Worm (Caenorhabditis elegans) whole organism, mixed stage, embryonic: ENCODE results near the gene C50E3.9.

Experiments
- M03D4.4 ChIP-seq: sonication (generic microtip); optimal IDR thresholded peaks from 2 replicates; lab custom pipeline; 2017; ENCODE audit warnings: mild to moderate bottlenecking, missing genetic modification characterization, missing compliant biosample characterization
- bed-3 ChIP-seq: fragments of 200-800 bp; sonication (Bioruptor generic); optimal IDR thresholded peaks from 3 replicates; lab custom pipeline; 2018; ENCODE audit warnings: mild to moderate bottlenecking, missing genetic modification characterization, moderate library complexity, missing compliant biosample characterization
- blmp-1 ChIP-seq: fragments of 150-350 bp; optimal IDR thresholded peaks from 2 replicates; lab custom pipeline; 2014; ENCODE audit warnings: missing biosample characterization, missing genetic modification characterization
- ceh-39 ChIP-seq: fragments of 150-350 bp; optimal IDR thresholded peaks from 2 replicates; lab custom pipeline; 2014; ENCODE audit warnings: missing biosample characterization, missing genetic modification characterization
- ceh-43 ChIP-seq: fragments of 200-800 bp; sonication (Bioruptor generic); optimal IDR thresholded peaks from 2 replicates; lab custom pipeline; 2018; ENCODE audit warnings: mild to moderate bottlenecking, missing genetic modification characterization, moderate library complexity, missing compliant biosample characterization
- ceh-83 ChIP-seq: fragments of 200-800 bp; sonication (Bioruptor generic); optimal IDR thresholded peaks from 2 replicates; lab custom pipeline; 2018; ENCODE audit warnings: mild to moderate bottlenecking, missing genetic modification characterization, missing compliant biosample characterization
- ces-1 ChIP-seq: fragments of 150-350 bp; optimal IDR thresholded peaks from 2 replicates; lab custom pipeline; 2014; ENCODE audit warnings: missing biosample characterization, missing genetic modification reagents, missing genetic modification characterization
- cnd-1 ChIP-seq: fragments of 200-800 bp; sonication (Bioruptor generic); optimal IDR thresholded peaks from 2 replicates; lab custom pipeline; 2018; ENCODE audit warnings: mild to moderate bottlenecking, missing genetic modification characterization, missing compliant biosample characterization
- drap-1 ChIP-seq: fragments of 200-800 bp; sonication (Bioruptor generic); optimal IDR thresholded peaks from 3 replicates; lab custom pipeline; 2018; ENCODE audit warnings: mild to moderate bottlenecking, missing genetic modification characterization, missing compliant biosample characterization
- elt-1 ChIP-seq: sonication (generic microtip); optimal IDR thresholded peaks from 2 replicates; lab custom pipeline; 2017; ENCODE audit warnings: missing genetic modification characterization, mild to moderate bottlenecking, missing compliant biosample characterization, antibody characterized with exemption, moderate library complexity, borderline replicate concordance; ENCODE audit not compliant: insufficient read depth
- elt-3 ChIP-seq: fragments of 150-350 bp; optimal IDR thresholded peaks from 2 replicates; lab custom pipeline; 2014; ENCODE audit warnings: missing biosample characterization, missing genetic modification characterization
- flh-1 ChIP-seq: fragments of 200-800 bp; sonication (Bioruptor generic); optimal IDR thresholded peaks from 2 replicates; lab custom pipeline; 2018; ENCODE audit warnings: mild to moderate bottlenecking, missing genetic modification characterization, moderate library complexity, missing compliant biosample characterization
- ham-2 ChIP-seq: fragments of 200-800 bp; sonication (Bioruptor generic); optimal IDR thresholded peaks from 2 replicates; lab custom pipeline; 2018; ENCODE audit warnings: mild to moderate bottlenecking, missing genetic modification characterization, missing compliant biosample characterization
- hlh-1 ChIP-seq: fragments of 150-350 bp; optimal IDR thresholded peaks from 2 replicates; lab custom pipeline; 2014; ENCODE audit warnings: missing biosample characterization, missing genetic modification reagents, missing genetic modification characterization
- lin-13 ChIP-seq: fragments of 150-350 bp; optimal IDR thresholded peaks from 2 replicates; lab custom pipeline; 2014; ENCODE audit warnings: missing biosample characterization, missing genetic modification characterization
- lin-32 ChIP-seq: fragments of 200-800 bp; sonication (Bioruptor generic); optimal IDR thresholded peaks from 2 replicates; lab custom pipeline; 2018; ENCODE audit warnings: mild to moderate bottlenecking, missing genetic modification characterization, missing compliant biosample characterization
- lsy-2 ChIP-seq: fragments of 150-350 bp; optimal IDR thresholded peaks from 2 replicates; lab custom pipeline; 2014; ENCODE audit warnings: missing biosample characterization, missing genetic modification characterization
- mab-5 ChIP-seq: fragments of 150-350 bp; optimal IDR thresholded peaks from 2 replicates; lab custom pipeline; 2014; ENCODE audit warnings: missing biosample characterization, missing genetic modification characterization
- mep-1 ChIP-seq: fragments of 150-350 bp; optimal IDR thresholded peaks from 2 replicates; lab custom pipeline; 2017; ENCODE audit warnings: missing biosample characterization, missing genetic modification reagents, missing genetic modification characterization, inconsistent platforms
- mls-2 ChIP-seq: sonication (generic microtip); optimal IDR thresholded peaks from 2 replicates; lab custom pipeline; 2016; ENCODE audit warnings: mild to moderate bottlenecking, missing genetic modification characterization, moderate library complexity, missing compliant biosample characterization
- nhr-12 ChIP-seq: fragments of 150-350 bp; optimal IDR thresholded peaks from 2 replicates; lab custom pipeline; 2014; ENCODE audit warnings: missing biosample characterization, missing genetic modification characterization
- nhr-2 ChIP-seq: fragments of 150-350 bp; optimal IDR thresholded peaks from 2 replicates; lab custom pipeline; 2014; ENCODE audit warnings: missing biosample characterization, missing genetic modification characterization
- nhr-237 ChIP-seq: fragments of 150-350 bp; optimal IDR thresholded peaks from 2 replicates; lab custom pipeline; 2014; ENCODE audit warnings: missing biosample characterization, missing genetic modification characterization
- nhr-28 ChIP-seq: fragments of 150-350 bp; optimal IDR thresholded peaks from 2 replicates; lab custom pipeline; 2014; ENCODE audit warnings: missing biosample characterization, missing genetic modification characterization
- nhr-76 ChIP-seq: sonication (generic microtip); optimal IDR thresholded peaks from 2 replicates; lab custom pipeline; 2017; ENCODE audit warnings: missing biosample characterization, missing genetic modification characterization
- pha-4 ChIP-seq: fragments of 150-350 bp; optimal IDR thresholded peaks from 2 replicates; lab custom pipeline; 2018; ENCODE audit warnings: missing biosample characterization, missing genetic modification reagents, missing genetic modification characterization
- sem-2 ChIP-seq: fragments of 200-800 bp; sonication (Bioruptor generic); optimal IDR thresholded peaks from 2 replicates; lab custom pipeline; 2018; ENCODE audit warnings: mild to moderate bottlenecking, missing genetic modification characterization, missing compliant biosample characterization
- snpc-4 ChIP-seq: fragments of 150-350 bp; optimal IDR thresholded peaks from 2 replicates; lab custom pipeline; 2014; ENCODE audit warnings: missing biosample characterization, missing genetic modification characterization
- sptf-1 ChIP-seq: sonication (generic microtip); optimal IDR thresholded peaks from 2 replicates; lab custom pipeline; 2017; ENCODE audit warnings: mild to moderate bottlenecking, missing genetic modification characterization, moderate library complexity, missing compliant biosample characterization
- tbx-8 ChIP-seq: fragments of 200-800 bp; sonication (Bioruptor generic); optimal IDR thresholded peaks from 2 replicates; lab custom pipeline; 2018; ENCODE audit warnings: mild to moderate bottlenecking, missing genetic modification characterization, moderate library complexity, missing compliant biosample characterization
- unc-120 ChIP-seq: sonication (generic microtip); optimal IDR thresholded peaks from 2 replicates; lab custom pipeline; 2017; ENCODE audit warnings: missing genetic modification characterization, missing compliant biosample characterization; ENCODE audit not compliant: poor library complexity, severe bottlenecking
- unc-39 ChIP-seq: fragments of 150-350 bp; optimal IDR thresholded peaks from 2 replicates; lab custom pipeline; 2014; ENCODE audit warnings: missing biosample characterization, missing genetic modification characterization
- unc-62 ChIP-seq: fragments of 150-350 bp; optimal IDR thresholded peaks from 2 replicates; lab custom pipeline; 2014; ENCODE audit warnings: missing biosample characterization, missing genetic modification reagents, missing genetic modification characterization
- zip-8 ChIP-seq: fragments of 150-350 bp; optimal IDR thresholded peaks from 2 replicates; lab custom pipeline; 2014; ENCODE audit warnings: missing biosample characterization, missing genetic modification characterization
- ztf-11 ChIP-seq: fragments of 150-350 bp; optimal IDR thresholded peaks from 2 replicates; lab custom pipeline; 2014; ENCODE audit warnings: missing biosample characterization, missing genetic modification characterization

C50E3.9 gene

DNA sequence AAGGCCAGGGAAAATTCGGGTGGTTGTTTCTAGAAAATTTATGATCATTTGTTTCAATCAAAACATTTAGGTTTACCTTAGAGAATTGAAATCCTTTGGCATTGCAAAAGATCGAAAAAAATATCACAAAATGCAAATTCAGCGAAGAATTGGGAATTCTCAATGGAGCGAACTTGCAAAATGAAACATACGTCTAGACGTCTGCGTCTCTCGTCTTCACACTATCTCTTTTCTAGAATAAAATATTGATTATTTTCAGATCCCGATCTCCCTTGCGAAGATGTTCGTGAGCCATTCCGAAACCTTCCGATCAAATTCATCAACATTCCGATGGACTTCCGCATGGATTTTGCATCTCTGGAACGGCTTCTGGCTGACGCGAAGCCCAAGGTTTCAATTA is 19.7 kb downstream of the C50E3.9 start, which contains the start of gene ets-6:
Gene ets-6, minus strand, starts transcription at position 169 of the 400 bp plus-strand sequence.
- TF ChIP-seq cnd-1 (tag; lab: Kevin White, UChicago): no peak
- TF ChIP-seq nhr-28: no peak
- TF ChIP-seq mep-1 (tag; lab: Kevin White, UChicago): peak; percentile 53
- TF ChIP-seq nhr-12 (tag; lab: Kevin White, UChicago): no peak
- TF ChIP-seq M03D4.4 (tag; lab: Kevin White, UChicago): no peak
- TF ChIP-seq sptf-1 (tag; lab: Kevin White, UChicago): no peak
- no peak for TF ChIP-seq lsy-2
- no peak for TF ChIP-seq lin-32 (GFP tag; lab: Kevin White, UChicago)
- no peak for TF ChIP-seq elt-3 (tag; lab: Kevin White, UChicago)
- no peak for TF ChIP-seq tbx-8 (GFP tag; lab: Kevin White, UChicago)
- TF ChIP-seq ceh-39: no peak
- TF ChIP-seq mab-5 (tag; lab: Kevin White, UChicago): no peak
- no peak for TF ChIP-seq blmp-1
- TF ChIP-seq unc-62 (GFP tag; lab: Kevin White, UChicago): no peak
- no peak for TF ChIP-seq unc-120 (tag; lab: Kevin White, UChicago)
- TF ChIP-seq ztf-11: no peak
- peak; percentile 47 for TF ChIP-seq pha-4 (tag; lab: Kevin White, UChicago)
- TF ChIP-seq lin-13 (tag; lab: Kevin White, UChicago): no peak
- peak; percentile 48 for TF ChIP-seq ces-1 (GFP tag; lab: Kevin White, UChicago)
- TF ChIP-seq unc-39 (tag; lab: Kevin White, UChicago): no peak
- TF ChIP-seq nhr-237 (tag; lab: Kevin White, UChicago): peak; percentile 30

DNA sequence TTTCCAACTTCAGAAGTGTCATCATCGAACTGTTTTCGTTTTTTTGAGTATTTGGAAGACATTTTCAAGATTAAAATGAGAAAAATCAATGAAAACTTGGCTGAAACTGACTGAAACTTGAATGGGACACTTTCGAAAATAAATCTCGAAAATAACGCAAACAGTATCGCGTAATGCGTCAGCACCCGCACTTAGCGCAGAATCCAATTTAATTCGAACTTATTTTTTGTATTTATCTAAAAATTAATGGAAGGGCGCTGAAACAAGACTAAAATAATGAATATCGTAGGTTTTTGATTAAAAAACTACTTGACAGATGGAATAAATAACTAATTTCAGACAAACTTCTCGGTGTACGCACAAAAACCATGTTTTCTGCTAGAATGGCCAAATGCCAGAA is 24.5 kb downstream of the C50E3.9 start, which contains the start of the genes snu-66 and ints-9:
Gene snu-66, minus strand, starts transcription at position 108 of the 400 bp plus-strand sequence.
Gene ints-9, plus strand, starts transcription at position 240 of the 400 bp plus-strand sequence.
- TF ChIP-seq unc-120 (tag; lab: Kevin White, UChicago) (no peak), M03D4.4 (tag; lab: Kevin White, UChicago) (no peak), flh-1 (GFP tag; lab: Kevin White, UChicago) (no peak), mls-2 (tag; lab: Kevin White, UChicago) (no peak), cnd-1 (tag; lab: Kevin White, UChicago) (no peak), lin-32 (GFP tag; lab: Kevin White, UChicago) (no peak), mep-1 (tag; lab: Kevin White, UChicago) (peak; percentile 13), nhr-12 (tag; lab: Kevin White, UChicago) (no peak), ceh-83 (GFP tag; lab: Kevin White, UChicago) (no peak), ztf-11 (no peak), ceh-39 (no peak), nhr-2 (tag; lab: Kevin White, UChicago) (no peak), ceh-43 (GFP tag; lab: Kevin White, UChicago) (no peak), blmp-1 (no peak), elt-3 (tag; lab: Kevin White, UChicago) (no peak), sem-2 (GFP tag; lab: Kevin White, UChicago) (no peak), zip-8 (tag; lab: Kevin White, UChicago) (no peak), pha-4 (tag; lab: Kevin White, UChicago) (peak; percentile 32), tbx-8 (GFP tag; lab: Kevin White, UChicago) (no peak), bed-3 (GFP tag; lab: Kevin White, UChicago) (no peak), unc-62 (GFP tag; lab: Kevin White, UChicago) (no peak), ces-1 (GFP tag; lab: Kevin White, UChicago) (peak; percentile 67), elt-1 (tag; lab: Kevin White, UChicago) (no peak), drap-1 (GFP tag; lab: Kevin White, UChicago) (no peak), nhr-237 (tag; lab: Kevin White, UChicago) (no peak), snpc-4 (tag; lab: Kevin White, UChicago) (no peak), sptf-1 (tag; lab: Kevin White, UChicago) (no peak), unc-39 (tag; lab: Kevin White, UChicago) (no peak), nhr-28 (no peak), ham-2 (GFP tag; lab: Kevin White, UChicago) (no peak), lin-13 (tag; lab: Kevin White, UChicago) (no peak), mab-5 (tag; lab: Kevin White, UChicago) (no peak), nhr-76 (tag; lab: Kevin White, UChicago) (no peak), lsy-2 (no peak), hlh-1 (peak; percentile 6)
- TF ChIP-seq, all 35 proteins: peak for 4

DNA sequence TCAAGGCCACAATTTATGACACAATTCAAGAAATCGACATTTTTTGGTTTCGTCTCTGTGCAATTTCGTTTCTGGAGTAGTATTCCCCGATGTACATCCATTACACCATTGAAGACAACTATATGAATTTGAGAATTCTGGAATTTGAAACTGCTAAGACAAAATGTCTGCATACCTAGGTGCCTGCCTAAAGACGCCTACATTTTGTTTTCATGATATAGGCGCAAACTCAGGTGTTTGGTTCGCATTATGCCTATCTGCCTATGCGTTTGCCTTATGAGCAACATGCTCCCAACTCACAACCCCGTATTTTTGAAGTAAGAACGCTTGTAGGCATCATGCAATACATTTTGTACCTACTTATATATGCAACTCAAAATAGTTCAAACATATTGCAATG is 29.1 kb downstream of the C50E3.9 start, which contains the start of gene F19F10.14:
Gene F19F10.14, minus strand, starts transcription at position 101 of the 400 bp plus-strand sequence.
- no peak for TF ChIP-seq flh-1 (GFP tag; lab: Kevin White, UChicago)
- no peak for TF ChIP-seq nhr-28
- TF ChIP-seq nhr-2 (tag; lab: Kevin White, UChicago): no peak
- no peak for TF ChIP-seq M03D4.4 (tag; lab: Kevin White, UChicago)
- TF ChIP-seq unc-62 (GFP tag; lab: Kevin White, UChicago): no peak
- TF ChIP-seq nhr-237 (tag; lab: Kevin White, UChicago): no peak
- TF ChIP-seq hlh-1: no peak
